Worm (Caenorhabditis elegans): ENCODE measurements around the gene rpoa-12.

DNA sequence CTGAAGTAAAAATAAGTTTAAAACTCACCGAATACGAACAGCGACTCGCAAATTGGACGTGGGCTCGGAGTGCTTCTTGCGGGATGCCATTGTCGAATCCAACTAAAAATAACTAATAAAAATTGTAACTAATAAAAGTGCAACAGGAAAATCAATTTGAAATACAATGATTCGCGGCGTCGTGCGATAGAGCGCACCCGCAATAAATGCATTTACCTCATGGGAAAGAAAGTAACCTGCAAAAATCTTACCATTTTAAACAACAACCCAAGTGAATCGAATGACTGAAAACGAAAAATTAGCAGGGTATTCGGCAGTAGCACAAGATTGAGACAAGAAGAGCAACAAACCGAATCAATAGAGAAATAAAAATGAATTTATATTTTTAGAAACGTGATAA, 33.5 kb upstream of the rpoa-12 start, which contains the start of gene bmk-1:
- TF ChIP-seq T22C8.4 (GFP tag; IDR thresholded peaks at IDR 0.05) (no peak), tab-1 (GFP tag; IDR thresholded peaks at IDR 0.05) (no peak), med-1 (GFP tag; optimal IDR thresholded peaks at IDR 0.05; ENCODE audit: insufficient read depth) (no peak), ref-1 (GFP tag; conservative IDR thresholded peaks at IDR 0.05) (no peak)
